Fruit fly (Drosophila melanogaster): Measurements from ENCODE around the gene CG34140.

The CG34140 gene

dm6 chr3L:133383-133782 is 50.8 kb downstream of the CG34140 start:
- no peak for TF ChIP-seq sv (GFP tag; optimal IDR thresholded peaks at IDR 0.05)
- TF ChIP-seq Jra (GFP tag; optimal IDR thresholded peaks at IDR 0.05), result no peak
- no peak for TF ChIP-seq woc (GFP tag; optimal IDR thresholded peaks at IDR 0.05)
- TF ChIP-seq Dfd (GFP tag; optimal IDR thresholded peaks at IDR 0.05), result no peak
- no peak for TF ChIP-seq h (GFP tag; optimal IDR thresholded peaks at IDR 0.05)
- TF ChIP-seq psq (GFP tag; optimal IDR thresholded peaks at IDR 0.05), result no peak
- no peak for TF ChIP-seq Hnf4 (GFP tag; optimal IDR thresholded peaks at IDR 0.05)
- TF ChIP-seq Dif (GFP tag; optimal IDR thresholded peaks at IDR 0.05; ENCODE audit: partially characterized antibody), result no peak
- TF ChIP-seq Sp1 (GFP tag; optimal IDR thresholded peaks at IDR 0.05), result no peak
